Worm (Caenorhabditis elegans) whole organism, L3 larva: ENCODE results near the gene C34E10.9.

Source experiments
- R02D3.7 ChIP-seq: fragments of 150-350 bp; optimal IDR thresholded peaks from 2 replicates; lab custom pipeline; 2014; ENCODE audit warnings: missing biosample characterization, missing genetic modification characterization
- ZK546.5 ChIP-seq: sonication (generic microtip); optimal IDR thresholded peaks from 2 replicates; lab custom pipeline; 2017; ENCODE audit warnings: missing biosample characterization, missing genetic modification characterization
- aly-2 ChIP-seq: fragments of 150-350 bp; optimal IDR thresholded peaks from 2 replicates; lab custom pipeline; 2014; ENCODE audit warnings: missing biosample characterization, missing genetic modification characterization
- ama-1 ChIP-seq: fragments of 150-350 bp; optimal IDR thresholded peaks from 2 replicates; lab custom pipeline; 2018
- ceh-28 ChIP-seq: fragments of 150-350 bp; optimal IDR thresholded peaks from 2 replicates; lab custom pipeline; 2014; ENCODE audit warnings: missing biosample characterization, missing genetic modification reagents, missing genetic modification characterization
- ceh-82 ChIP-seq: fragments of 150-350 bp; optimal IDR thresholded peaks from 2 replicates; lab custom pipeline; 2014; ENCODE audit warnings: missing biosample characterization, missing genetic modification characterization
- daf-12 ChIP-seq: fragments of 150-350 bp; optimal IDR thresholded peaks from 2 replicates; lab custom pipeline; 2014; ENCODE audit warnings: missing biosample characterization, missing genetic modification reagents, missing genetic modification characterization
- egl-27 ChIP-seq: sonication (generic microtip); optimal IDR thresholded peaks from 4 replicates; lab custom pipeline; 2017; ENCODE audit warnings: missing biosample characterization, missing genetic modification reagents, missing genetic modification characterization
- elt-1 ChIP-seq: fragments of 150-350 bp; optimal IDR thresholded peaks from 2 replicates; lab custom pipeline; 2014; ENCODE audit warnings: missing biosample characterization, missing genetic modification characterization
- elt-2 ChIP-seq: sonication (generic microtip); optimal IDR thresholded peaks from 2 replicates; lab custom pipeline; 2016; ENCODE audit warnings: missing genetic modification reagents, mild to moderate bottlenecking, missing genetic modification characterization, missing compliant biosample characterization
- elt-3 ChIP-seq, 3 experiments: fragments of 150-350 bp in 1 of 3; sonication (generic microtip) in 2 of 3; optimal IDR thresholded peaks; 2 replicates in 2 of 3; 4 replicates in 1 of 3; lab custom pipeline; 2014 to 2017; ENCODE audit warnings: missing biosample characterization in 3 of 3, missing genetic modification characterization in 3 of 3
- eor-1 ChIP-seq, 2 experiments: fragments of 150-350 bp; optimal IDR thresholded peaks; 2 replicates each; lab custom pipeline; 2014 to 2018; ENCODE audit warnings: missing biosample characterization in 2 of 2, missing genetic modification characterization in 2 of 2
- fkh-2 ChIP-seq: fragments of 150-350 bp; optimal IDR thresholded peaks from 2 replicates; lab custom pipeline; 2014; ENCODE audit warnings: missing biosample characterization, missing genetic modification reagents, missing genetic modification characterization
- fos-1 ChIP-seq: fragments of 150-350 bp; optimal IDR thresholded peaks from 2 replicates; lab custom pipeline; 2014; ENCODE audit warnings: missing biosample characterization, missing genetic modification characterization
- jun-1 ChIP-seq: fragments of 150-350 bp; optimal IDR thresholded peaks from 2 replicates; lab custom pipeline; 2014; ENCODE audit warnings: missing biosample characterization, missing genetic modification reagents, missing genetic modification characterization
- lin-15B ChIP-seq: fragments of 150-350 bp; optimal IDR thresholded peaks from 2 replicates; lab custom pipeline; 2014; ENCODE audit warnings: missing biosample characterization, missing genetic modification characterization
- lin-39 ChIP-seq: fragments of 150-350 bp; optimal IDR thresholded peaks from 2 replicates; lab custom pipeline; 2018; ENCODE audit warnings: missing biosample characterization, missing genetic modification reagents, missing genetic modification characterization
- lsy-12 ChIP-seq: sonication (generic microtip); optimal IDR thresholded peaks from 2 replicates; lab custom pipeline; 2016; ENCODE audit warnings: mild to moderate bottlenecking, missing genetic modification characterization, missing compliant biosample characterization
- mdl-1 ChIP-seq: fragments of 150-350 bp; optimal IDR thresholded peaks from 2 replicates; lab custom pipeline; 2014; ENCODE audit warnings: missing biosample characterization, missing genetic modification characterization
- nhr-11 ChIP-seq: fragments of 150-350 bp; optimal IDR thresholded peaks from 2 replicates; lab custom pipeline; 2014; ENCODE audit warnings: missing biosample characterization, missing genetic modification characterization
- nhr-12 ChIP-seq: fragments of 150-350 bp; optimal IDR thresholded peaks from 2 replicates; lab custom pipeline; 2014; ENCODE audit warnings: missing biosample characterization, missing genetic modification characterization
- nhr-23 ChIP-seq: fragments of 150-350 bp; optimal IDR thresholded peaks from 2 replicates; lab custom pipeline; 2014; ENCODE audit warnings: missing biosample characterization, missing genetic modification reagents, missing genetic modification characterization
- nhr-25 ChIP-seq: sonication (generic microtip); optimal IDR thresholded peaks from 2 replicates; lab custom pipeline; 2017; ENCODE audit warnings: missing biosample characterization, missing genetic modification characterization
- nhr-43 ChIP-seq: sonication (generic microtip); optimal IDR thresholded peaks from 2 replicates; lab custom pipeline; 2016; ENCODE audit warnings: mild to moderate bottlenecking, missing genetic modification characterization, missing compliant biosample characterization; ENCODE audit not compliant: poor library complexity, severe bottlenecking
- nhr-67 ChIP-seq: fragments of 150-350 bp; optimal IDR thresholded peaks from 2 replicates; lab custom pipeline; 2014; ENCODE audit warnings: missing biosample characterization, missing genetic modification characterization
- nhr-76 ChIP-seq: fragments of 150-350 bp; sonication (generic microtip); optimal IDR thresholded peaks from 5 replicates; lab custom pipeline; 2014; ENCODE audit warnings: missing biosample characterization, missing genetic modification characterization
- nhr-77 ChIP-seq: fragments of 150-350 bp; optimal IDR thresholded peaks from 2 replicates; lab custom pipeline; 2014; ENCODE audit warnings: missing biosample characterization, missing genetic modification characterization
- pha-4 ChIP-seq: fragments of 150-350 bp; optimal IDR thresholded peaks from 2 replicates; lab custom pipeline; 2014; ENCODE audit warnings: missing biosample characterization, missing genetic modification reagents, missing genetic modification characterization
- pqm-1 ChIP-seq: fragments of 150-350 bp; optimal IDR thresholded peaks from 2 replicates; lab custom pipeline; 2017; ENCODE audit warnings: missing biosample characterization, missing genetic modification characterization, inconsistent platforms
- skn-1 ChIP-seq: fragments of 150-350 bp; optimal IDR thresholded peaks from 2 replicates; lab custom pipeline; 2014; ENCODE audit warnings: missing biosample characterization, missing genetic modification characterization
- snpc-4 ChIP-seq: fragments of 150-350 bp; optimal IDR thresholded peaks from 2 replicates; lab custom pipeline; 2014; ENCODE audit warnings: missing biosample characterization, missing genetic modification characterization
- unc-62 ChIP-seq: fragments of 150-350 bp; sonication (generic microtip); optimal IDR thresholded peaks from 4 replicates; lab custom pipeline; 2014; ENCODE audit warnings: missing biosample characterization, missing genetic modification reagents, missing genetic modification characterization
- zag-1 ChIP-seq: fragments of 150-350 bp; optimal IDR thresholded peaks from 2 replicates; lab custom pipeline; 2014; ENCODE audit warnings: missing biosample characterization, missing genetic modification characterization

C34E10.9 gene

DNA sequence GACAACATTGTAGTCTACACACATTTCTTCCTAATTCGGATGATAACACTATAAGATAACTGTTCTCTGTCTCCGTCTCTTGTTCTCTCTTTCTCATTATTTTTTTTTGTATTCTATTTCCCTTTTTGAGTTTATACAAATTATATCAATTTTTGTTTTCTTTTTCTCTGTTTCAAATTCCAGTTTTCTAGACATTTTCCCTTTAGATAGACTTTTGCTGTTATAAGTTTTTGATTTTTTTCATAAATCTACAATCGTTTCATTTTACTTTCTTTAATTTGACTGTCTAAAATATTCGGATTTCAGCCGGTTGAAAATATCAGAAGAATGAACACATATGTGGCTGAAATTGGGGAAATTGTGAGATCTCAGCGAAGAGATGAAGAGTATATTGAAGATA is 27.1 kb downstream of the C34E10.9 start, which contains the start of gene prx-10:
Gene prx-10, plus strand, starts transcription at position 301 of the 400 bp plus-strand sequence.
- TF ChIP-seq elt-1 (no peak), elt-2 (tag; lab: Kevin White, UChicago) (peak; percentile 24)

DNA sequence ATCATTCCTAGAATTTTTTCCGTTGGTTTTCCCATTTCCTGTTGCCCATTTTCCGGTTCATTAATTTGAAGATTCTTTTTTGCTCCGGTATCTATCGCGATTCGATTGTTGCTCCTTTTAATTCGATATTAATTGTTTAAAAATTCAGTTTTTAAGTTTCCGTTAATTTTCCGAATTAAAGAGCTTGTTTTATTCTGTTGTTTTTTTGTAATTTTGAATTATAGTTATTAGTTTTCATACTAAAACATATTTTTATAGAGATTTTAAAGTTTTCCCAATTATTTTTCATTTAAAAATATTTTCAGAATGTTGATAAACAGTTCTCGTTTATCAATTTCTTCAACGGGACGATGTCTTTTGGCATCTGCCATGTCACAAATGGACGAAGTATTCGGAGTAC is 28.9 kb downstream of the C34E10.9 start, which contains the start of gene mrps-26:
Gene mrps-26, plus strand, starts transcription at position 301 of the 400 bp plus-strand sequence.
- TF ChIP-seq ZK546.5 (tag; lab: Kevin White, UChicago) (no peak), elt-2 (tag; lab: Kevin White, UChicago) (no peak), egl-27 (tag; lab: Kevin White, UChicago) (no peak), nhr-67 (tag; lab: Kevin White, UChicago) (no peak), mdl-1 (tag; lab: Kevin White, UChicago) (no peak), snpc-4 (tag; lab: Kevin White, UChicago) (no peak), ceh-82 (tag; lab: Kevin White, UChicago) (no peak), nhr-23 (tag; lab: Kevin White, UChicago) (no peak), ama-1 (lab: Kevin White, UChicago) (no peak), aly-2 (tag; lab: Kevin White, UChicago) (no peak), pha-4 (tag; lab: Kevin White, UChicago) (no peak), nhr-76 (tag; lab: Kevin White, UChicago) (no peak), jun-1 (tag; lab: Kevin White, UChicago) (no peak)
- TF ChIP-seq, all 47 proteins: peak for 0

ce11 chrIII:5233140-5233539 is 30.1 kb downstream of the C34E10.9 start:
- TF ChIP-seq egl-27 (tag; lab: Kevin White, UChicago) (no peak), lin-15B (tag; lab: Kevin White, UChicago) (no peak), elt-3 (tag; optimal IDR thresholded peaks at IDR 0.05; lab: Kevin White, UChicago) (no peak), lin-39 (tag; lab: Kevin White, UChicago) (no peak), ceh-28 (tag; lab: Kevin White, UChicago) (no peak), pha-4 (tag; lab: Kevin White, UChicago) (peak; percentile 68)

DNA sequence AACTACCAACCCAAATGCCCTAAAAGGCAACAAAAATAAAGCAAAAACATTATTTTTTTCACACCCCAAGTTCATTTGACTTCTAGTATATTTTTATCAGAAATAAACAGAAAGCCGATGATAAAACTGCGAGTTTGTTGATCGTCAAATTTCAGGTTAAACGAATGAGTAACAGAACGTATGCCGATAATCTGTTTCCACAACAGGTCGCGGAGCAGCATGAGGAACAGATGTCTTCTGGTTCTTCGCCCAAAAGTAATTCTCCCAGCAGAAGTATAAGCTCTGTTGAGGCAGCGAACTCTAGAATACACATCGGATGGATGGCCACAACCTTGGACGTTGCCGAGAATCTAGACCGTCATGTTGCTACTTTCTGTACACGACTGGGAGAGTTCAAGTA is 32.8 kb downstream of the C34E10.9 start, which contains the start of gene prmt-5:
Gene prmt-5, plus strand, starts transcription at position 141 of the 400 bp plus-strand sequence.
- TF ChIP-seq nhr-43 (tag; lab: Kevin White, UChicago), result peak; percentile 73
- peak; percentile 35 for TF ChIP-seq nhr-23 (tag; lab: Kevin White, UChicago)
- TF ChIP-seq elt-2 (tag; lab: Kevin White, UChicago), result peak; percentile 27
- TF ChIP-seq mdl-1 (tag; lab: Kevin White, UChicago), result no peak
- no peak for TF ChIP-seq skn-1
- no peak for TF ChIP-seq nhr-12 (tag; lab: Kevin White, UChicago)
- TF ChIP-seq aly-2 (tag; lab: Kevin White, UChicago), result peak; percentile 76
- TF ChIP-seq R02D3.7 (tag; lab: Kevin White, UChicago), result no peak
- TF ChIP-seq fkh-2 (tag; lab: Kevin White, UChicago), result no peak
- TF ChIP-seq fos-1 (tag; lab: Kevin White, UChicago), result no peak
- TF ChIP-seq nhr-25 (tag; lab: Kevin White, UChicago), result peak; percentile 30
- no peak for TF ChIP-seq zag-1 (tag; lab: Kevin White, UChicago)
- peak; percentile 81 for TF ChIP-seq lsy-12 (tag; lab: Kevin White, UChicago)
- TF ChIP-seq pqm-1 (tag; lab: Kevin White, UChicago), result peak; percentile 18
- peak; percentile 22 for TF ChIP-seq nhr-77 (tag; lab: Kevin White, UChicago)
- no peak for TF ChIP-seq ceh-82 (tag; lab: Kevin White, UChicago)
- no peak for TF ChIP-seq daf-12 (tag; lab: Kevin White, UChicago)
- TF ChIP-seq nhr-11, result peak; percentile 17
- TF ChIP-seq ama-1 (lab: Kevin White, UChicago), result peak; percentile 90
- no peak for TF ChIP-seq nhr-67 (tag; lab: Kevin White, UChicago)
- TF ChIP-seq eor-1 (tag; optimal IDR thresholded peaks at IDR 0.05; lab: Kevin White, UChicago), result no peak
- TF ChIP-seq elt-3 (tag; optimal IDR thresholded peaks at IDR 0.05; lab: Kevin White, UChicago), result peak in 1 of 3 experiments; percentile 13
- TF ChIP-seq pha-4 (tag; lab: Kevin White, UChicago), result peak; percentile 13
- no peak for TF ChIP-seq jun-1 (tag; lab: Kevin White, UChicago)
- TF ChIP-seq unc-62 (GFP tag; lab: Kevin White, UChicago), result no peak
